Fruit fly (Drosophila melanogaster): ENCODE measurements around the gene snRNP-U1-70K.

snRNP-U1-70K gene

dm6 chr2L:6966309-6966708 lies 5.2 kb downstream of the snRNP-U1-70K start (continued):
- TF ChIP-seq MESR4 (GFP tag; optimal IDR thresholded peaks at IDR 0.05) (peak; percentile 43), Dref (GFP tag; IDR thresholded peaks at IDR 0.05) (no peak), CG15479 (GFP tag; optimal IDR thresholded peaks at IDR 0.05) (peak; percentile 71), Asciz (GFP tag; optimal IDR thresholded peaks at IDR 0.05) (no peak), CG34376 (GFP tag; optimal IDR thresholded peaks at IDR 0.05) (peak; percentile 9), CG3995 (GFP tag; optimal IDR thresholded peaks at IDR 0.05) (no peak), CG34224 (GFP tag; IDR thresholded peaks at IDR 0.05; ENCODE audit: partially characterized antibody) (peak; percentile 26; the same call in 1 of the 3 replicates), C15 (GFP tag; IDR thresholded peaks at IDR 0.05) (0 out of 3 replicates have a peak, but pooled peaks have one; percentile 23), ac (GFP tag; optimal IDR thresholded peaks at IDR 0.05) (no peak), Hsf (GFP tag; optimal IDR thresholded peaks at IDR 0.05) (no peak), pzg (GFP tag; optimal IDR thresholded peaks at IDR 0.05) (peak; percentile 10), CG16815 (GFP tag; optimal IDR thresholded peaks at IDR 0.05) (no peak), CG10462 (GFP tag; optimal IDR thresholded peaks at IDR 0.05) (no peak), CG8089 (GFP tag; optimal IDR thresholded peaks at IDR 0.05) (no peak), CG17186 (GFP tag; optimal IDR thresholded peaks at IDR 0.05) (no peak), CG34422 (GFP tag; IDR thresholded peaks at IDR 0.05) (peak; percentile 56; the same call in 2 of the 3 replicates), CG11723 (GFP tag; optimal IDR thresholded peaks at IDR 0.05) (no peak), sr (GFP tag; IDR thresholded peaks at IDR 0.05) (no peak), sug (tag; optimal IDR thresholded peaks at IDR 0.05) (peak; percentile 5), CG6854 (GFP tag; optimal IDR thresholded peaks at IDR 0.05) (no peak), row (GFP tag; IDR thresholded peaks at IDR 0.05) (peak; percentile 20; the same call in 1 of the 3 replicates), CG6654 (GFP tag; optimal IDR thresholded peaks at IDR 0.05) (no peak), nom (GFP tag; optimal IDR thresholded peaks at IDR 0.05) (peak; percentile 55), rib (GFP tag; IDR thresholded peaks at IDR 0.05) (peak; percentile 29; the same call in 1 of the 2 replicates), CG2199 (GFP tag; IDR thresholded peaks at IDR 0.05) (0 out of 3 replicates have a peak, but pooled peaks have one; percentile 54), CG6791 (GFP tag; IDR thresholded peaks at IDR 0.05; ENCODE audit: partially characterized antibody) (peak; percentile 68), salm (tag; optimal IDR thresholded peaks at IDR 0.05) (no peak), sens (GFP tag) (peak; percentile 48), Sox100B (GFP tag; optimal IDR thresholded peaks at IDR 0.05) (no peak), MTF-1 (GFP tag; optimal IDR thresholded peaks at IDR 0.05; ENCODE audit: borderline replicate concordance) (no peak), MBD-R2 (GFP tag; IDR thresholded peaks at IDR 0.05) (peak; percentile 31; the same call in 1 of the 2 replicates), fru (optimal IDR thresholded peaks at IDR 0.05) (no peak), CG8290 (GFP tag; optimal IDR thresholded peaks at IDR 0.05) (peak; percentile 99), CG8290 (tag; optimal IDR thresholded peaks at IDR 0.05) (peak; percentile 30 to 87), Hand (GFP tag; optimal IDR thresholded peaks at IDR 0.05) (no peak), Rx (GFP tag; IDR thresholded peaks at IDR 0.05) (no peak), ken (GFP tag; IDR thresholded peaks at IDR 0.05) (no peak), Atf3 (GFP tag; optimal IDR thresholded peaks at IDR 0.05) (no peak), Med (GFP tag) (peak; percentile 43), CG2116 (GFP tag; optimal IDR thresholded peaks at IDR 0.05) (no peak), cg (GFP tag; optimal IDR thresholded peaks at IDR 0.05) (peak; percentile 84), tap (tag; optimal IDR thresholded peaks at IDR 0.05) (no peak), ERR (GFP tag; optimal IDR thresholded peaks at IDR 0.05) (no peak), nerfin-1 (tag; optimal IDR thresholded peaks at IDR 0.05) (peak; percentile 7), HmgZ (tag; optimal IDR thresholded peaks at IDR 0.05) (no peak), CG13894 (tag; optimal IDR thresholded peaks at IDR 0.05) (peak; percentile 63), CG30020 (tag; optimal IDR thresholded peaks at IDR 0.05) (peak; percentile 51), bigmax (GFP tag; optimal IDR thresholded peaks at IDR 0.05) (peak; percentile 97), CG4360 (GFP tag; IDR thresholded peaks at IDR 0.05) (no peak; the same call in 1 of the 2 replicates), YL-1 (GFP tag; optimal IDR thresholded peaks at IDR 0.05) (peak; percentile 76), kah (GFP tag; optimal IDR thresholded peaks at IDR 0.05) (no peak)
